Fruit fly (Drosophila melanogaster) whole organism, prepupa: ENCODE data around the gene COX5B.

Experiments
- CG11294 ChIP-seq: fragments of 200-800 bp; sonication (Bioruptor generic); IDR thresholded peaks from 2 replicates; pipeline ENCODE4 v1.3.6; 2022; ENCODE audit warnings: missing biosample characterization, missing genetic modification characterization
- CG16779 ChIP-seq: fragments of 200-800 bp; sonication (Bioruptor generic); optimal IDR thresholded peaks from 3 replicates; lab custom pipeline; 2017; ENCODE audit warnings: missing biosample characterization, mild to moderate bottlenecking, missing genetic modification characterization
- CG3919 ChIP-seq: fragments of 200-800 bp; sonication (Bioruptor generic); optimal IDR thresholded peaks from 3 replicates; lab custom pipeline; 2016; ENCODE audit warnings: missing biosample characterization, missing genetic modification characterization
- CG4318 ChIP-seq: fragments of 200-800 bp; sonication (Bioruptor generic); optimal IDR thresholded peaks from 3 replicates; lab custom pipeline; 2017; ENCODE audit warnings: missing biosample characterization, mild to moderate bottlenecking, missing genetic modification characterization
- CG6163 ChIP-seq: fragments of 200-800 bp; sonication (Bioruptor generic); IDR thresholded peaks from 3 replicates; pipeline ENCODE4 v1.3.6; 2022; ENCODE audit warnings: missing biosample characterization, missing genetic modification characterization
- CG7368 ChIP-seq: fragments of 200-800 bp; sonication (Bioruptor generic); optimal IDR thresholded peaks from 3 replicates; lab custom pipeline; 2016; ENCODE audit warnings: missing biosample characterization, missing genetic modification characterization
- CG8319 ChIP-seq: fragments of 200-800 bp; sonication (Bioruptor generic); optimal IDR thresholded peaks from 3 replicates; lab custom pipeline; 2016; ENCODE audit warnings: missing biosample characterization, missing genetic modification characterization
- CG9139 ChIP-seq: fragments of 200-800 bp; sonication (Bioruptor generic); optimal IDR thresholded peaks from 3 replicates; lab custom pipeline; 2017; ENCODE audit warnings: missing biosample characterization, mild to moderate bottlenecking, missing genetic modification characterization
- Eip93F ChIP-seq: fragments of 200-800 bp; sonication (Bioruptor generic); optimal IDR thresholded peaks from 2 replicates; lab custom pipeline; 2016; ENCODE audit warnings: missing biosample characterization, mild to moderate bottlenecking, missing genetic modification characterization
- Ets96B ChIP-seq: fragments of 200-800 bp; optimal IDR thresholded peaks from 2 replicates; lab custom pipeline; 2019; ENCODE audit warnings: missing biosample characterization, mild to moderate bottlenecking, missing genetic modification characterization, moderate library complexity
- Hr39 ChIP-seq: fragments of 200-800 bp; sonication (Bioruptor generic); optimal IDR thresholded peaks from 2 replicates; lab custom pipeline; 2016; ENCODE audit warnings: missing biosample characterization, missing genetic modification characterization
- Lpt ChIP-seq: fragments of 200-800 bp; sonication (Bioruptor generic); optimal IDR thresholded peaks from 3 replicates; lab custom pipeline; 2016; ENCODE audit warnings: missing biosample characterization, missing genetic modification characterization
- Sox14 ChIP-seq: fragments of 200-800 bp; sonication (Bioruptor generic); optimal IDR thresholded peaks from 3 replicates; lab custom pipeline; 2016; ENCODE audit warnings: missing biosample characterization, missing genetic modification characterization
- Sox15 ChIP-seq: fragments of 200-800 bp; sonication (Bioruptor generic); optimal IDR thresholded peaks from 3 replicates; lab custom pipeline; 2016; ENCODE audit warnings: missing biosample characterization, missing genetic modification characterization
- acj6 ChIP-seq: fragments of 200-800 bp; sonication (Bioruptor generic); optimal IDR thresholded peaks from 3 replicates; lab custom pipeline; 2016; ENCODE audit warnings: missing biosample characterization, missing genetic modification characterization
- cyc ChIP-seq: fragments of 200-800 bp; sonication (Bioruptor generic); optimal IDR thresholded peaks from 3 replicates; lab custom pipeline; 2016; ENCODE audit warnings: missing biosample characterization, missing genetic modification characterization
- dsx ChIP-seq: fragments of 200-800 bp; optimal IDR thresholded peaks from 3 replicates; lab custom pipeline; 2019; ENCODE audit warnings: missing biosample characterization, mild to moderate bottlenecking, missing genetic modification characterization, moderate library complexity; ENCODE audit not compliant: poor library complexity, severe bottlenecking
- fd59A ChIP-seq: fragments of 200-800 bp; sonication (Bioruptor generic); optimal IDR thresholded peaks from 2 replicates; lab custom pipeline; 2017; ENCODE audit warnings: missing biosample characterization, mild to moderate bottlenecking, missing genetic modification characterization, missing genetic modification reagents
- fkh ChIP-seq: fragments of 200-800 bp; sonication (Bioruptor generic); optimal IDR thresholded peaks from 3 replicates; lab custom pipeline; 2017; ENCODE audit warnings: missing biosample characterization, mild to moderate bottlenecking, missing genetic modification characterization, moderate library complexity
- pdm3 ChIP-seq: fragments of 200-800 bp; sonication (Bioruptor generic); optimal IDR thresholded peaks from 3 replicates; lab custom pipeline; 2016; ENCODE audit warnings: missing biosample characterization, missing genetic modification characterization
- salr ChIP-seq, 2 experiments: fragments of 200-800 bp; sonication (Bioruptor generic); optimal IDR thresholded peaks; 3 replicates each; lab custom pipeline; 2016 to 2018; ENCODE audit warnings: missing biosample characterization in 2 of 2, missing genetic modification characterization in 2 of 2, mild to moderate bottlenecking in 1 of 2
- ss ChIP-seq, 2 experiments: fragments of 200-800 bp; sonication (Bioruptor generic); optimal IDR thresholded peaks; 2 replicates in 1 of 2; 3 replicates in 1 of 2; lab custom pipeline; 2017 to 2018; ENCODE audit warnings: mild to moderate bottlenecking in 2 of 2, missing biosample characterization in 2 of 2, missing genetic modification characterization in 2 of 2, moderate library complexity in 1 of 2

COX5B gene

DNA sequence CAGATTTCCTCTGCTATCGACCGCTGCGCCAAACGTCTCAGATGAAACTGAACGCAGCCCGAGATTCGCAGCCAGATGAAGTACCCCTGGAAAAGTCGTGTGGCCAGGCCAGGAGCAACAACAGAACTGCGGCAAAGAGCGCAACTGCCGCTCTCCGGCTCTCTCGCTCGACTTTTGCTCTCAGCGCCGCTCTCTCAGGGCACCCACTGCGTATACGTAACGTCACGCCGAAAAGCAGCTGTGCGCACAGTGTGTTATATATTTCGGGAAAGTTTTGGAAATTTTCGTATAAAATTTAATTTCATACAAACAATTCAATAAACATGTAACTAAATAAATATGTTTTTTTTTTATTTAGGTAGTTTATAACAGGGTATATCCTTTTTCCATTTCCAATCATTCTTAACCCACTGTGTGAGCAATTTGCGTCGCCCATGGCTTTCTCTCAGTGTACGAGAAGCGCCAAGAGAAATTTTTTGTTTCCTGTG is 43.5 kb downstream of the COX5B start, which contains the start of gene Dpp10 (continued):
- TF ChIP-seq dsx (GFP tag; lab: Kevin White, UChicago) (peak; percentile 65), CG16779 (peak; percentile 59), acj6 (peak; percentile 57), CG7368 (GFP tag; lab: Kevin White, UChicago) (peak; percentile 38), Lpt (peak; percentile 59), Eip93F (GFP tag; lab: Kevin White, UChicago) (peak; percentile 9), ss (GFP tag; optimal IDR thresholded peaks at IDR 0.05; lab: Kevin White, UChicago) (peak; percentile 53 to 75), Sox15 (GFP tag; lab: Kevin White, UChicago) (peak; percentile 58), Sox14 (GFP tag; lab: Kevin White, UChicago) (peak; percentile 64), pdm3 (GFP tag; lab: Kevin White, UChicago) (peak; percentile 80), salr (GFP tag; optimal IDR thresholded peaks at IDR 0.05; lab: Kevin White, UChicago) (peak; percentile 48 to 61), fd59A (GFP tag; lab: Kevin White, UChicago) (peak; percentile 57), CG6163 (GFP tag; lab: Robert Waterston, UW) (peak; percentile 90), CG9139 (GFP tag; lab: Kevin White, UChicago) (peak; percentile 17), CG3919 (GFP tag; lab: Kevin White, UChicago) (peak; percentile 76), fkh (GFP tag; lab: Kevin White, UChicago) (no peak), cyc (peak; percentile 67), Ets96B (peak; percentile 70), CG11294 (GFP tag; lab: Robert Waterston, UW) (peak; percentile 83), CG8319 (GFP tag; lab: Kevin White, UChicago) (peak; percentile 44), CG4318 (GFP tag; lab: Kevin White, UChicago) (peak; percentile 70), Hr39 (GFP tag; lab: Kevin White, UChicago) (peak; percentile 70)
